Fruit fly (Drosophila melanogaster): ENCODE data around the gene CG31221.

- TF ChIP-seq CTCF (optimal IDR thresholded peaks at IDR 0.05) = no peak
- no peak for TF ChIP-seq CG8478 (optimal IDR thresholded peaks at IDR 0.05)
Observed at dm6 chr3R:19467464-19467863, 55.0 kb downstream of the CG31221 start.
